Worm (Caenorhabditis elegans) whole organism, L2 larva: Measurements from ENCODE around the gene M04B2.2.

Experiments
- C34F6.9 ChIP-seq: fragments of 150-350 bp; optimal IDR thresholded peaks from 2 replicates; lab custom pipeline; 2014; ENCODE audit warnings: missing biosample characterization, missing genetic modification characterization
- F13H6.1 ChIP-seq: sonication (generic microtip); optimal IDR thresholded peaks from 2 replicates; lab custom pipeline; 2016; ENCODE audit warnings: missing genetic modification characterization, missing compliant biosample characterization
- R02D3.7 ChIP-seq: fragments of 150-350 bp; optimal IDR thresholded peaks from 2 replicates; lab custom pipeline; 2014; ENCODE audit warnings: missing biosample characterization, missing genetic modification characterization
- Y55F3AM.14 ChIP-seq: fragments of 200-800 bp; sonication (Bioruptor generic); optimal IDR thresholded peaks from 2 replicates; lab custom pipeline; 2018; ENCODE audit warnings: mild to moderate bottlenecking, missing genetic modification characterization, missing compliant biosample characterization
- ZK546.5 ChIP-seq: sonication (generic microtip); optimal IDR thresholded peaks from 2 replicates; lab custom pipeline; 2017; ENCODE audit warnings: missing biosample characterization, missing genetic modification characterization
- alr-1 ChIP-seq: fragments of 150-350 bp; optimal IDR thresholded peaks from 2 replicates; lab custom pipeline; 2014; ENCODE audit warnings: missing biosample characterization, missing genetic modification characterization
- aly-2 ChIP-seq: fragments of 150-350 bp; optimal IDR thresholded peaks from 2 replicates; lab custom pipeline; 2014; ENCODE audit warnings: missing biosample characterization, missing genetic modification characterization
- ama-1 ChIP-seq: fragments of 150-350 bp; optimal IDR thresholded peaks from 2 replicates; lab custom pipeline; 2018; ENCODE audit warnings: inconsistent platforms
- blmp-1 ChIP-seq: sonication (generic microtip); optimal IDR thresholded peaks from 2 replicates; lab custom pipeline; 2017; ENCODE audit warnings: missing genetic modification characterization, mild to moderate bottlenecking, missing compliant biosample characterization, antibody characterized with exemption, moderate library complexity; ENCODE audit not compliant: insufficient read depth
- ceh-16 ChIP-seq: fragments of 150-350 bp; optimal IDR thresholded peaks from 2 replicates; lab custom pipeline; 2014; ENCODE audit warnings: missing biosample characterization, missing genetic modification characterization
- ceh-82 ChIP-seq: fragments of 150-350 bp; optimal IDR thresholded peaks from 2 replicates; lab custom pipeline; 2014; ENCODE audit warnings: missing biosample characterization, missing genetic modification characterization
- crh-2 ChIP-seq: sonication (generic microtip); optimal IDR thresholded peaks from 2 replicates; lab custom pipeline; 2017; ENCODE audit warnings: missing biosample characterization, missing genetic modification characterization
- dmd-4 ChIP-seq: sonication (generic microtip); optimal IDR thresholded peaks from 2 replicates; lab custom pipeline; 2017; ENCODE audit warnings: missing biosample characterization, missing genetic modification characterization
- egl-27 ChIP-seq: sonication (generic microtip); optimal IDR thresholded peaks from 3 replicates; lab custom pipeline; 2017; ENCODE audit warnings: missing biosample characterization, missing genetic modification reagents, missing genetic modification characterization
- elt-1 ChIP-seq: fragments of 150-350 bp; optimal IDR thresholded peaks from 2 replicates; lab custom pipeline; 2014; ENCODE audit warnings: missing biosample characterization, missing genetic modification characterization
- elt-3 ChIP-seq: sonication (generic microtip); optimal IDR thresholded peaks from 2 replicates; lab custom pipeline; 2017; ENCODE audit warnings: missing biosample characterization, missing genetic modification characterization
- fos-1 ChIP-seq: fragments of 150-350 bp; optimal IDR thresholded peaks from 2 replicates; lab custom pipeline; 2014; ENCODE audit warnings: missing biosample characterization, missing genetic modification characterization
- gmeb-1 ChIP-seq: fragments of 150-350 bp; optimal IDR thresholded peaks from 2 replicates; lab custom pipeline; 2014; ENCODE audit warnings: missing biosample characterization, missing genetic modification characterization
- lin-11 ChIP-seq: fragments of 150-350 bp; sonication (generic microtip); optimal IDR thresholded peaks from 2 replicates; lab custom pipeline; 2014; ENCODE audit warnings: missing biosample characterization, missing genetic modification characterization, inconsistent platforms, mixed read lengths
- lin-13 ChIP-seq: fragments of 150-350 bp; optimal IDR thresholded peaks from 2 replicates; lab custom pipeline; 2014; ENCODE audit warnings: missing biosample characterization, missing genetic modification reagents, missing genetic modification characterization
- lin-39 ChIP-seq: fragments of 150-350 bp; optimal IDR thresholded peaks from 2 replicates; lab custom pipeline; 2014; ENCODE audit warnings: missing biosample characterization, missing genetic modification reagents, missing genetic modification characterization
- lsy-2 ChIP-seq, 2 experiments: fragments of 150-350 bp in 1 of 2; sonication (generic microtip) in 1 of 2; optimal IDR thresholded peaks; 2 replicates each; lab custom pipeline; 2014 to 2017; ENCODE audit warnings: missing biosample characterization in 2 of 2, missing genetic modification characterization in 2 of 2
- mab-5 ChIP-seq: fragments of 150-350 bp; optimal IDR thresholded peaks from 2 replicates; lab custom pipeline; 2014; ENCODE audit warnings: missing biosample characterization, missing genetic modification characterization
- mbf-1 ChIP-seq: sonication (generic microtip); optimal IDR thresholded peaks from 2 replicates; lab custom pipeline; 2017; ENCODE audit warnings: missing biosample characterization, missing genetic modification characterization
- mdl-1 ChIP-seq, 2 experiments: fragments of 150-350 bp in 1 of 2; sonication (generic microtip) in 1 of 2; optimal IDR thresholded peaks; 2 replicates each; lab custom pipeline; 2017; ENCODE audit warnings: missing biosample characterization in 2 of 2, missing genetic modification characterization in 2 of 2
- nhr-10 ChIP-seq: sonication (generic microtip); optimal IDR thresholded peaks from 2 replicates; lab custom pipeline; 2017; ENCODE audit warnings: missing biosample characterization, missing genetic modification characterization
- nhr-11 ChIP-seq: fragments of 150-350 bp; optimal IDR thresholded peaks from 2 replicates; lab custom pipeline; 2014; ENCODE audit warnings: missing biosample characterization, missing genetic modification characterization
- nhr-12 ChIP-seq: fragments of 150-350 bp; optimal IDR thresholded peaks from 2 replicates; lab custom pipeline; 2014; ENCODE audit warnings: missing biosample characterization, missing genetic modification characterization
- nhr-129 ChIP-seq: fragments of 150-350 bp; optimal IDR thresholded peaks from 2 replicates; lab custom pipeline; 2014; ENCODE audit warnings: missing biosample characterization, missing genetic modification characterization
- nhr-21 ChIP-seq: fragments of 150-350 bp; optimal IDR thresholded peaks from 2 replicates; lab custom pipeline; 2014; ENCODE audit warnings: missing biosample characterization, missing genetic modification characterization
- nhr-23 ChIP-seq: fragments of 150-350 bp; optimal IDR thresholded peaks from 2 replicates; lab custom pipeline; 2014; ENCODE audit warnings: missing biosample characterization, missing genetic modification reagents, missing genetic modification characterization
- nhr-237 ChIP-seq: fragments of 150-350 bp; optimal IDR thresholded peaks from 2 replicates; lab custom pipeline; 2014; ENCODE audit warnings: missing biosample characterization, missing genetic modification characterization
- nhr-25 ChIP-seq: fragments of 150-350 bp; sonication (generic microtip); optimal IDR thresholded peaks from 3 replicates; lab custom pipeline; 2014; ENCODE audit warnings: missing biosample characterization, missing genetic modification characterization
- nhr-6 ChIP-seq: fragments of 150-350 bp; optimal IDR thresholded peaks from 2 replicates; lab custom pipeline; 2014; ENCODE audit warnings: missing biosample characterization, missing genetic modification characterization
- nhr-77 ChIP-seq: fragments of 150-350 bp; optimal IDR thresholded peaks from 2 replicates; lab custom pipeline; 2014; ENCODE audit warnings: missing biosample characterization, missing genetic modification characterization
- peb-1 ChIP-seq: fragments of 150-350 bp; optimal IDR thresholded peaks from 2 replicates; lab custom pipeline; 2014; ENCODE audit warnings: missing biosample characterization, missing genetic modification characterization
- sem-4 ChIP-seq: fragments of 150-350 bp; optimal IDR thresholded peaks from 2 replicates; lab custom pipeline; 2014; ENCODE audit warnings: missing biosample characterization, missing genetic modification reagents, missing genetic modification characterization
- skn-1 ChIP-seq: sonication (generic microtip); optimal IDR thresholded peaks from 2 replicates; lab custom pipeline; 2017; ENCODE audit warnings: missing biosample characterization, missing genetic modification characterization
- sma-3 ChIP-seq: sonication (generic microtip); optimal IDR thresholded peaks from 2 replicates; lab custom pipeline; 2016; ENCODE audit warnings: missing genetic modification reagents, missing genetic modification characterization, missing compliant biosample characterization
- sma-9 ChIP-seq, 2 experiments: fragments of 150-350 bp in 1 of 2; sonication (generic microtip) in 1 of 2; optimal IDR thresholded peaks; 2 replicates each; lab custom pipeline; 2014 to 2016; ENCODE audit warnings: missing genetic modification characterization in 2 of 2, mild to moderate bottlenecking in 1 of 2, missing biosample characterization in 1 of 2, missing compliant biosample characterization in 1 of 2, missing genetic modification reagents in 1 of 2, moderate library complexity in 1 of 2
- snpc-4 ChIP-seq: fragments of 150-350 bp; optimal IDR thresholded peaks from 2 replicates; lab custom pipeline; 2014; ENCODE audit warnings: missing biosample characterization, missing genetic modification characterization
- unc-39 ChIP-seq: fragments of 150-350 bp; optimal IDR thresholded peaks from 2 replicates; lab custom pipeline; 2014; ENCODE audit warnings: missing biosample characterization, missing genetic modification characterization
- unc-55 ChIP-seq: fragments of 150-350 bp; sonication (generic microtip); optimal IDR thresholded peaks from 3 replicates; lab custom pipeline; 2014; ENCODE audit warnings: missing biosample characterization, missing genetic modification reagents, missing genetic modification characterization
- unc-62 ChIP-seq: fragments of 150-350 bp; optimal IDR thresholded peaks from 2 replicates; lab custom pipeline; 2014; ENCODE audit warnings: missing biosample characterization, missing genetic modification reagents, missing genetic modification characterization
- zag-1 ChIP-seq: fragments of 150-350 bp; optimal IDR thresholded peaks from 2 replicates; lab custom pipeline; 2014; ENCODE audit warnings: missing biosample characterization, missing genetic modification characterization
- ztf-1 ChIP-seq: fragments of 200-800 bp; sonication (Bioruptor generic); conservative IDR thresholded peaks from 2 replicates; pipeline ENCODE4 v1.3.6; 2022; ENCODE audit warnings: missing genetic modification characterization, missing compliant biosample characterization
- ztf-11 ChIP-seq: sonication (generic microtip); optimal IDR thresholded peaks from 2 replicates; lab custom pipeline; 2017; ENCODE audit warnings: missing biosample characterization, missing genetic modification characterization
- ztf-4 ChIP-seq: fragments of 150-350 bp; optimal IDR thresholded peaks from 2 replicates; lab custom pipeline; 2014; ENCODE audit warnings: missing biosample characterization, missing genetic modification characterization

The M04B2.2 gene

ce11 chrIV:11526189-11526588 is 1.7 kb upstream of the M04B2.2 start:
- TF ChIP-seq mdl-1 (tag; optimal IDR thresholded peaks at IDR 0.05; lab: Kevin White, UChicago) (no peak), R02D3.7 (tag; lab: Kevin White, UChicago) (no peak), sma-3 (GFP tag; lab: Kevin White, UChicago) (no peak), elt-1 (tag; lab: Kevin White, UChicago) (no peak), nhr-21 (no peak), F13H6.1 (tag; lab: Kevin White, UChicago) (no peak), nhr-12 (tag; lab: Kevin White, UChicago) (no peak)

- no peak for TF ChIP-seq zag-1 (tag; lab: Kevin White, UChicago)
- no peak for TF ChIP-seq nhr-77 (tag; lab: Kevin White, UChicago)
- no peak for TF ChIP-seq mbf-1
- no peak for TF ChIP-seq nhr-23 (tag; lab: Kevin White, UChicago)
- no peak for TF ChIP-seq skn-1 (tag; lab: Kevin White, UChicago)
- no peak for TF ChIP-seq elt-3 (tag; lab: Kevin White, UChicago)
- no peak for TF ChIP-seq ztf-1
- no peak for TF ChIP-seq gmeb-1 (tag; lab: Kevin White, UChicago)
Measured at ce11 chrIV:11548671-11549070, 20.8 kb downstream of the M04B2.2 start, which contains the start of gene M04B2.7. TSS of gene M04B2.7 (minus strand) at chrIV:11548771.

- TF ChIP-seq Y55F3AM.14 (GFP tag; lab: Kevin White, UChicago) (peak; percentile 60), nhr-11 (tag; lab: Kevin White, UChicago) (peak; percentile 36), nhr-6 (tag; lab: Kevin White, UChicago) (peak; percentile 63), aly-2 (tag; lab: Kevin White, UChicago) (no peak), dmd-4 (tag; lab: Kevin White, UChicago) (no peak), skn-1 (tag; lab: Kevin White, UChicago) (no peak), peb-1 (tag; lab: Kevin White, UChicago) (no peak), ztf-1 (no peak), unc-62 (GFP tag; lab: Kevin White, UChicago) (no peak), crh-2 (tag; lab: Kevin White, UChicago) (peak; percentile 80), mab-5 (no peak), ztf-4 (tag; lab: Kevin White, UChicago) (no peak), nhr-23 (tag; lab: Kevin White, UChicago) (no peak), ztf-11 (no peak), F13H6.1 (tag; lab: Kevin White, UChicago) (no peak), snpc-4 (no peak), lsy-2 (tag; optimal IDR thresholded peaks at IDR 0.05; lab: Kevin White, UChicago) (peak; percentile 58 to 80), ama-1 (lab: Kevin White, UChicago) (no peak), nhr-25 (tag; lab: Kevin White, UChicago) (no peak), sma-9 (GFP tag; optimal IDR thresholded peaks at IDR 0.05; lab: Kevin White, UChicago) (peak; percentile 74), sma-9 (tag; optimal IDR thresholded peaks at IDR 0.05; lab: Kevin White, UChicago) (no peak), gmeb-1 (tag; lab: Kevin White, UChicago) (peak; percentile 78), sma-3 (GFP tag; lab: Kevin White, UChicago) (peak; percentile 75), nhr-12 (tag; lab: Kevin White, UChicago) (no peak), fos-1 (peak; percentile 84), nhr-21 (peak; percentile 33), elt-3 (tag; lab: Kevin White, UChicago) (no peak), nhr-10 (no peak), R02D3.7 (tag; lab: Kevin White, UChicago) (peak; percentile 5), mdl-1 (tag; optimal IDR thresholded peaks at IDR 0.05; lab: Kevin White, UChicago) (peak in 1 of 2 experiments; percentile 38), C34F6.9 (tag; lab: Kevin White, UChicago) (peak; percentile 76), unc-39 (no peak), unc-55 (no peak), blmp-1 (tag; lab: Kevin White, UChicago) (peak; percentile 2), sem-4 (tag; lab: Kevin White, UChicago) (peak; percentile 39), ceh-16 (tag; lab: Kevin White, UChicago) (no peak), egl-27 (no peak), ZK546.5 (tag; lab: Kevin White, UChicago) (no peak), elt-1 (tag; lab: Kevin White, UChicago) (no peak), lin-13 (GFP tag; lab: Kevin White, UChicago) (peak; percentile 53), nhr-129 (tag; lab: Kevin White, UChicago) (peak; percentile 95), mbf-1 (no peak), ceh-82 (tag; lab: Kevin White, UChicago) (no peak), nhr-237 (tag; lab: Kevin White, UChicago) (no peak), zag-1 (tag; lab: Kevin White, UChicago) (no peak), lin-11 (tag; lab: Kevin White, UChicago) (peak; percentile 45), alr-1 (no peak), nhr-77 (tag; lab: Kevin White, UChicago) (no peak), lin-39 (tag; lab: Kevin White, UChicago) (no peak)
Measured at ce11 chrIV:11549694-11550093, 21.8 kb downstream of the M04B2.2 start.
